Fruit fly (Drosophila melanogaster) whole organism, embryonic: Measurements from ENCODE around the gene cue.

Experiments
- Atf6 ChIP-seq: fragments of 200-800 bp; sonication (Bioruptor generic); IDR thresholded peaks from 2 replicates; pipeline ENCODE4 v1.3.6; 2022; ENCODE audit warnings: missing biosample characterization, missing genetic modification characterization
- Bgb ChIP-seq: fragments of 200-800 bp; sonication (Bioruptor generic); IDR thresholded peaks from 2 replicates; pipeline ENCODE4 v1.3.6; 2022; ENCODE audit warnings: missing biosample characterization, missing genetic modification characterization; ENCODE audit not compliant: partially characterized antibody
- CG10543 ChIP-seq: fragments of 200-800 bp; sonication (Bioruptor generic); optimal IDR thresholded peaks from 3 replicates; lab custom pipeline; 2017; ENCODE audit warnings: missing biosample characterization, mild to moderate bottlenecking, missing genetic modification characterization, moderate library complexity
- CG11504 ChIP-seq: fragments of 200-800 bp; sonication (Bioruptor generic); optimal IDR thresholded peaks from 3 replicates; lab custom pipeline; 2019; ENCODE audit warnings: missing biosample characterization, mild to moderate bottlenecking, missing genetic modification characterization, moderate library complexity
- CG12942 ChIP-seq: fragments of 200-800 bp; sonication (Bioruptor generic); optimal IDR thresholded peaks from 3 replicates; lab custom pipeline; 2016; ENCODE audit warnings: missing biosample characterization, missing genetic modification characterization
- CG13775 ChIP-seq: fragments of 200-800 bp; sonication (Bioruptor generic); optimal IDR thresholded peaks from 3 replicates; lab custom pipeline; 2017; ENCODE audit warnings: missing biosample characterization, mild to moderate bottlenecking, missing genetic modification characterization
- CG13894 ChIP-seq: fragments of 200-800 bp; sonication (Bioruptor generic); optimal IDR thresholded peaks from 3 replicates; lab custom pipeline; 2018; ENCODE audit warnings: missing biosample characterization, mild to moderate bottlenecking, missing genetic modification characterization, moderate library complexity
- CG14667 ChIP-seq: fragments of 200-800 bp; sonication (Bioruptor generic); IDR thresholded peaks from 2 replicates; pipeline ENCODE4 v1.3.6; 2022; ENCODE audit warnings: missing biosample characterization, missing genetic modification characterization
- CG15011 ChIP-seq: fragments of 200-800 bp; sonication (Bioruptor generic); optimal IDR thresholded peaks from 3 replicates; lab custom pipeline; 2018; ENCODE audit warnings: missing biosample characterization, mild to moderate bottlenecking, missing genetic modification characterization
- CG17912 ChIP-seq: fragments of 200-800 bp; sonication (Bioruptor generic); optimal IDR thresholded peaks from 2 replicates; lab custom pipeline; 2018; ENCODE audit warnings: missing biosample characterization, mild to moderate bottlenecking, missing genetic modification characterization
- CG3065 ChIP-seq: fragments of 200-800 bp; sonication (Bioruptor generic); optimal IDR thresholded peaks from 2 replicates; lab custom pipeline; 2016; ENCODE audit warnings: missing biosample characterization, missing genetic modification characterization
- CG31441 ChIP-seq: fragments of 200-800 bp; sonication (Bioruptor generic); IDR thresholded peaks from 2 replicates; pipeline ENCODE4 v1.3.6; 2022; ENCODE audit warnings: missing biosample characterization, missing genetic modification characterization
- CG5245 ChIP-seq: fragments of 200-800 bp; sonication (Bioruptor generic); optimal IDR thresholded peaks from 3 replicates; lab custom pipeline; 2016; ENCODE audit warnings: missing biosample characterization, missing genetic modification characterization
- CG6791 ChIP-seq: fragments of 200-800 bp; sonication (Bioruptor generic); IDR thresholded peaks from 3 replicates; pipeline ENCODE4 v1.3.6; 2022; ENCODE audit warnings: missing biosample characterization, missing genetic modification characterization; ENCODE audit not compliant: partially characterized antibody
- CG6813 ChIP-seq: fragments of 200-800 bp; sonication (Bioruptor generic); optimal IDR thresholded peaks from 2 replicates; lab custom pipeline; 2017; ENCODE audit warnings: missing biosample characterization, missing genetic modification characterization, mild to moderate bottlenecking, moderate library complexity, missing genetic modification reagents
- CG7271 ChIP-seq: fragments of 200-800 bp; sonication (Bioruptor generic); optimal IDR thresholded peaks from 2 replicates; lab custom pipeline; 2018; ENCODE audit warnings: missing biosample characterization, mild to moderate bottlenecking, missing genetic modification characterization, moderate library complexity
- Chrac-16 ChIP-seq: fragments of 200-800 bp; sonication (Bioruptor generic); optimal IDR thresholded peaks from 3 replicates; lab custom pipeline; 2016; ENCODE audit warnings: missing biosample characterization, missing genetic modification characterization
- Dp ChIP-seq: fragments of 200-800 bp; sonication (Bioruptor generic); optimal IDR thresholded peaks from 2 replicates; lab custom pipeline; 2018; ENCODE audit warnings: missing biosample characterization, mild to moderate bottlenecking, missing genetic modification characterization, moderate library complexity
- Eip74EF ChIP-seq, 2 experiments: fragments of 200-800 bp in 1 of 2; fragments of >200 bp in 1 of 2; sonication (Bioruptor generic) in 1 of 2; optimal IDR thresholded peaks; 2 replicates each; lab custom pipeline; 2017 to 2019; ENCODE audit warnings: missing biosample characterization in 2 of 2, missing genetic modification characterization in 2 of 2, mild to moderate bottlenecking in 1 of 2, moderate library complexity in 1 of 2
- Fer3 ChIP-seq: fragments of 200-800 bp; sonication (Bioruptor generic); optimal IDR thresholded peaks from 2 replicates; lab custom pipeline; 2018; ENCODE audit warnings: missing biosample characterization, mild to moderate bottlenecking, missing genetic modification characterization, moderate library complexity
- Med ChIP-seq: fragments of 200-800 bp; sonication (Bioruptor generic); peaks from one replicate; lab custom pipeline; 2016; ENCODE audit warnings: missing biosample characterization, missing genetic modification characterization, mild to moderate bottlenecking, inconsistent platforms, moderate library complexity
- Mrtf ChIP-seq: fragments of 200-800 bp; sonication (Bioruptor generic); IDR thresholded peaks from 3 replicates; pipeline ENCODE4 v1.3.6; 2022; ENCODE audit warnings: missing biosample characterization, missing genetic modification characterization
- Myb ChIP-seq: fragments of 200-800 bp; sonication (Bioruptor generic); optimal IDR thresholded peaks from 2 replicates; lab custom pipeline; 2016; ENCODE audit warnings: missing biosample characterization, missing genetic modification characterization
- NFAT ChIP-seq: fragments of 200-800 bp; sonication (Bioruptor generic); IDR thresholded peaks from 2 replicates; pipeline ENCODE4 v1.3.6; 2022; ENCODE audit warnings: missing biosample characterization, missing genetic modification characterization
- Nf-YA ChIP-seq: fragments of 200-800 bp; sonication (Bioruptor generic); IDR thresholded peaks from 2 replicates; pipeline ENCODE4 v1.3.6; 2022; ENCODE audit warnings: missing biosample characterization, missing genetic modification characterization
- Spps ChIP-seq: fragments of 200-800 bp; sonication (Bioruptor generic); optimal IDR thresholded peaks from 2 replicates; lab custom pipeline; 2018; ENCODE audit warnings: missing biosample characterization, mild to moderate bottlenecking, missing genetic modification characterization
- amos ChIP-seq: fragments of 200-800 bp; sonication (Bioruptor generic); IDR thresholded peaks from 2 replicates; pipeline ENCODE4 v1.3.6; 2022; ENCODE audit warnings: missing biosample characterization, missing genetic modification characterization; ENCODE audit not compliant: partially characterized antibody
- ash1 ChIP-seq: fragments of 200-800 bp; sonication (Bioruptor generic); optimal IDR thresholded peaks from 2 replicates; lab custom pipeline; 2018; ENCODE audit warnings: missing biosample characterization, mild to moderate bottlenecking, missing genetic modification characterization
- bbx ChIP-seq: fragments of 200-800 bp; sonication (Bioruptor generic); IDR thresholded peaks from 2 replicates; pipeline ENCODE4 v1.3.6; 2022; ENCODE audit warnings: missing biosample characterization, missing genetic modification characterization; ENCODE audit not compliant: partially characterized antibody
- chinmo ChIP-seq: fragments of 200-800 bp; sonication (Bioruptor generic); IDR thresholded peaks from 4 replicates; pipeline ENCODE4 v1.3.6; 2022; ENCODE audit warnings: missing biosample characterization, missing genetic modification characterization; ENCODE audit not compliant: partially characterized antibody
- da ChIP-seq: fragments of 200-800 bp; sonication (Bioruptor generic); optimal IDR thresholded peaks from 2 replicates; lab custom pipeline; 2016; ENCODE audit warnings: missing biosample characterization, missing genetic modification characterization
- ems ChIP-seq: fragments of 200-800 bp; sonication (Bioruptor generic); optimal IDR thresholded peaks from 3 replicates; lab custom pipeline; 2016; ENCODE audit warnings: missing biosample characterization, missing genetic modification characterization
- fd64A ChIP-seq: fragments of 200-800 bp; sonication (Bioruptor generic); optimal IDR thresholded peaks from 3 replicates; lab custom pipeline; 2018; ENCODE audit warnings: missing biosample characterization, mild to moderate bottlenecking, missing genetic modification characterization
- gcm ChIP-seq: fragments of 200-800 bp; sonication (Bioruptor generic); optimal IDR thresholded peaks from 2 replicates; lab custom pipeline; 2019; ENCODE audit warnings: missing biosample characterization, mild to moderate bottlenecking, missing genetic modification characterization, moderate library complexity
- hb ChIP-seq: fragments of 200-800 bp; sonication (Bioruptor generic); IDR thresholded peaks from 3 replicates; pipeline ENCODE4 v1.3.6; 2022; ENCODE audit warnings: missing biosample characterization, missing genetic modification characterization; ENCODE audit not compliant: partially characterized antibody
- her ChIP-seq: fragments of 200-800 bp; sonication (Bioruptor generic); optimal IDR thresholded peaks from 2 replicates; lab custom pipeline; 2016; ENCODE audit warnings: missing biosample characterization, missing genetic modification characterization
- maf-S ChIP-seq: fragments of 200-800 bp; sonication (Bioruptor generic); optimal IDR thresholded peaks from 2 replicates; lab custom pipeline; 2016; ENCODE audit warnings: missing biosample characterization, missing genetic modification characterization
- nerfin-2 ChIP-seq: fragments of 200-800 bp; sonication (Bioruptor generic); IDR thresholded peaks from 2 replicates; pipeline ENCODE4 v1.3.6; 2022; ENCODE audit warnings: missing biosample characterization, missing genetic modification characterization; ENCODE audit not compliant: partially characterized antibody
- nom ChIP-seq: fragments of 200-800 bp; sonication (Bioruptor generic); optimal IDR thresholded peaks from 2 replicates; lab custom pipeline; 2017; ENCODE audit warnings: missing biosample characterization, missing genetic modification characterization, mild to moderate bottlenecking, moderate library complexity, missing genetic modification reagents
- onecut ChIP-seq: fragments of 200-800 bp; sonication (Bioruptor generic); IDR thresholded peaks from 2 replicates; pipeline ENCODE4 v1.3.6; 2022; ENCODE audit warnings: missing biosample characterization, missing genetic modification characterization
- pho ChIP-seq: fragments of 200-800 bp; sonication (Bioruptor generic); optimal IDR thresholded peaks from 2 replicates; lab custom pipeline; 2016; ENCODE audit warnings: missing biosample characterization, missing genetic modification characterization
- phol ChIP-seq: fragments of 200-800 bp; sonication (Bioruptor generic); optimal IDR thresholded peaks from 3 replicates; lab custom pipeline; 2018; ENCODE audit warnings: missing biosample characterization, mild to moderate bottlenecking, missing genetic modification characterization, moderate library complexity
- row ChIP-seq: fragments of 200-800 bp; sonication (Bioruptor generic); IDR thresholded peaks from 3 replicates; pipeline ENCODE4 v1.3.6; 2022; ENCODE audit warnings: missing biosample characterization, missing genetic modification characterization
- sc ChIP-seq, 3 experiments: fragments of >200 bp in 2 of 3; fragments of 200-800 bp in 1 of 3; sonication (Bioruptor generic) in 1 of 3; optimal IDR thresholded peaks; 2 replicates in 2 of 3; 3 replicates in 1 of 3; lab custom pipeline; 2017; ENCODE audit warnings: mild to moderate bottlenecking in 1 of 3, missing biosample characterization in 1 of 3, missing genetic modification characterization in 1 of 3, missing genetic modification reagents in 1 of 3
- toy ChIP-seq: fragments of 200-800 bp; sonication (Bioruptor generic); IDR thresholded peaks from 2 replicates; pipeline ENCODE4 v1.3.6; 2022; ENCODE audit warnings: missing biosample characterization, missing genetic modification characterization
- unc-4 ChIP-seq: fragments of 200-800 bp; sonication (Bioruptor generic); IDR thresholded peaks from 2 replicates; pipeline ENCODE4 v1.3.6; 2022; ENCODE audit warnings: missing biosample characterization, missing genetic modification characterization; ENCODE audit not compliant: partially characterized antibody
- unpg ChIP-seq: fragments of 200-800 bp; sonication (Bioruptor generic); optimal IDR thresholded peaks from 3 replicates; lab custom pipeline; 2018; ENCODE audit warnings: missing biosample characterization, mild to moderate bottlenecking, missing genetic modification characterization, moderate library complexity

cue gene

dm6 chr3L:1489523-1489922, 27.5 kb downstream of the cue start, which contains the start of gene stet (continued):
- TF ChIP-seq hb: no peak
- no peak for TF ChIP-seq CG7271 (tag; lab: Kevin White, UChicago)
- TF ChIP-seq Atf6: 0 out of 2 replicates have a peak, but pooled peaks have one; percentile 15
- TF ChIP-seq chinmo: 0 out of 4 replicates have a peak, but pooled peaks have one; percentile 51
- no peak for TF ChIP-seq gcm (GFP tag; lab: Kevin White, UChicago)
- TF ChIP-seq da (GFP tag; lab: Kevin White, UChicago): no peak
- peak; percentile 44 for TF ChIP-seq CG10543 (GFP tag; lab: Kevin White, UChicago)
- peak; percentile 13 for TF ChIP-seq CG13894
- TF ChIP-seq ash1 (GFP tag; lab: Kevin White, UChicago): no peak
- 0 out of 2 replicates have a peak, but pooled peaks have one; percentile 18 for TF ChIP-seq unc-4 (GFP tag; lab: Robert Waterston, UW)
- no peak for TF ChIP-seq ems (GFP tag; lab: Kevin White, UChicago)
- no peak for TF ChIP-seq her (GFP tag; lab: Kevin White, UChicago)
- no peak for TF ChIP-seq Myb (GFP tag; lab: Kevin White, UChicago)
- TF ChIP-seq CG31441 (GFP tag; lab: Robert Waterston, UW): no peak
- TF ChIP-seq toy: no peak
- TF ChIP-seq CG3065 (GFP tag; lab: Kevin White, UChicago): no peak
- no peak for TF ChIP-seq CG12942 (GFP tag; lab: Kevin White, UChicago)
- no peak for TF ChIP-seq Fer3
- TF ChIP-seq CG6813 (GFP tag; lab: Kevin White, UChicago): peak; percentile 48
- peak; percentile 20; the same call in 1 of the 2 replicates for TF ChIP-seq amos

- TF ChIP-seq Med (GFP tag; lab: Kevin White, UChicago) (peak; percentile 66), row (GFP tag; lab: Robert Waterston, UW) (peak; percentile 38; the same call in 1 of the 3 replicates), maf-S (GFP tag; lab: Kevin White, UChicago) (no peak), CG15011 (GFP tag; lab: Kevin White, UChicago) (no peak), CG14667 (GFP tag; lab: Robert Waterston, UW) (no peak), CG6791 (peak; percentile 84), nerfin-2 (GFP tag; lab: Robert Waterston, UW) (peak; percentile 78), Nf-YA (GFP tag; lab: Robert Waterston, UW) (0 out of 2 replicates have a peak, but pooled peaks have one; percentile 23), CG13775 (GFP tag; lab: Kevin White, UChicago) (no peak), NFAT (GFP tag; lab: Robert Waterston, UW) (no peak), nom (GFP tag; lab: Kevin White, UChicago) (peak; percentile 17), Mrtf (GFP tag; lab: Robert Waterston, UW) (no peak), CG13894 (peak; percentile 45), phol (tag; lab: Kevin White, UChicago) (no peak), pho (no peak), bbx (GFP tag; lab: Robert Waterston, UW) (peak; percentile 91), Eip74EF (GFP tag; optimal IDR thresholded peaks at IDR 0.05; lab: Kevin White, UChicago) (peak in 1 of 2 experiments; percentile 76), unc-4 (GFP tag; lab: Robert Waterston, UW) (peak; percentile 55), Spps (no peak), sc (optimal IDR thresholded peaks at IDR 0.05; lab: Kevin White, UChicago) (no peak), sc (GFP tag; optimal IDR thresholded peaks at IDR 0.05; lab: Kevin White, UChicago) (no peak), CG5245 (no peak), Dp (GFP tag; lab: Kevin White, UChicago) (no peak), Bgb (GFP tag; lab: Robert Waterston, UW) (peak; percentile 83), fd64A (GFP tag; lab: Kevin White, UChicago) (no peak), Chrac-16 (no peak), onecut (peak; percentile 69), unpg (GFP tag; lab: Kevin White, UChicago) (peak; percentile 1), CG17912 (GFP tag; lab: Kevin White, UChicago) (no peak), CG11504 (tag; lab: Kevin White, UChicago) (no peak)
Measured at dm6 chr3L:1488592-1489183, 28.4 kb downstream of the cue start.
